Fruit fly (Drosophila melanogaster): ENCODE results near the gene CG8607.

Gene CG8607

dm6 chr3L:7334990-7335389 lies 15.1 kb downstream of the CG8607 start, which contains the start of the genes wrm1 and wrm2 (continued):
- peak; percentile 99 for TF ChIP-seq CG2116 (GFP tag; optimal IDR thresholded peaks at IDR 0.05)
- TF ChIP-seq CG15514 (GFP tag; optimal IDR thresholded peaks at IDR 0.05), result peak; percentile 38
- peak; percentile 57; the same call in 1 of the 3 replicates for TF ChIP-seq Doc3 (GFP tag; IDR thresholded peaks at IDR 0.05; ENCODE audit: partially characterized antibody)
- no peak for TF ChIP-seq exex (tag; optimal IDR thresholded peaks at IDR 0.05)
- TF ChIP-seq CG31388 (GFP tag; optimal IDR thresholded peaks at IDR 0.05), result no peak
- no peak for TF ChIP-seq Blimp-1 (GFP tag; optimal IDR thresholded peaks at IDR 0.05)
- peak; percentile 66 for TF ChIP-seq amos (GFP tag; IDR thresholded peaks at IDR 0.05; ENCODE audit: partially characterized antibody)
- TF ChIP-seq nom (GFP tag; optimal IDR thresholded peaks at IDR 0.05), result peak; percentile 28
- TF ChIP-seq twi (tag; optimal IDR thresholded peaks at IDR 0.05), result no peak
- no peak for TF ChIP-seq C15 (GFP tag; IDR thresholded peaks at IDR 0.05)
- TF ChIP-seq wdn (GFP tag; IDR thresholded peaks at IDR 0.05), result no peak
- TF ChIP-seq Hey (tag; optimal IDR thresholded peaks at IDR 0.05), result no peak
- no peak for TF ChIP-seq ro (GFP tag; IDR thresholded peaks at IDR 0.05)
- TF ChIP-seq CG31224 (GFP tag; IDR thresholded peaks at IDR 0.05), result no peak
- TF ChIP-seq CG34376 (GFP tag; optimal IDR thresholded peaks at IDR 0.05), result no peak
- peak; percentile 56 for TF ChIP-seq Ets97D (GFP tag; optimal IDR thresholded peaks at IDR 0.05)
- TF ChIP-seq trem (tag; optimal IDR thresholded peaks at IDR 0.05), result peak; percentile 55
- no peak for TF ChIP-seq NC2α (GFP tag; optimal IDR thresholded peaks at IDR 0.05)
- peak; percentile 76 for TF ChIP-seq CG13287 (GFP tag; IDR thresholded peaks at IDR 0.05; ENCODE audit: partially characterized antibody)

- no peak for TF ChIP-seq Ssrp (tag; optimal IDR thresholded peaks at IDR 0.05)
- TF ChIP-seq CG14965 (GFP tag; optimal IDR thresholded peaks at IDR 0.05; ENCODE audit: borderline replicate concordance), result no peak
- TF ChIP-seq ssp (GFP tag; IDR thresholded peaks at IDR 0.05), result no peak
- TF ChIP-seq CG12769 (tag; optimal IDR thresholded peaks at IDR 0.05), result no peak
- TF ChIP-seq run (tag; optimal IDR thresholded peaks at IDR 0.05), result no peak
- TF ChIP-seq CG12155 (GFP tag; optimal IDR thresholded peaks at IDR 0.05), result no peak
- TF ChIP-seq dpn (GFP tag; optimal IDR thresholded peaks at IDR 0.05), result no peak
- TF ChIP-seq NfI (GFP tag; optimal IDR thresholded peaks at IDR 0.05), result no peak
- peak; percentile 33 for TF ChIP-seq CG4617 (GFP tag; optimal IDR thresholded peaks at IDR 0.05; ENCODE audit: borderline replicate concordance)
- TF ChIP-seq CG13123 (GFP tag; optimal IDR thresholded peaks at IDR 0.05), result no peak
- peak; percentile 40; the same call in 1 of the 2 replicates for TF ChIP-seq CG9932 (GFP tag; IDR thresholded peaks at IDR 0.05)
- no peak for TF ChIP-seq CG17359 (tag; optimal IDR thresholded peaks at IDR 0.05)
- no peak for TF ChIP-seq CG17385 (GFP tag; optimal IDR thresholded peaks at IDR 0.05)
- TF ChIP-seq MBD-R2 (GFP tag; IDR thresholded peaks at IDR 0.05), result peak; percentile 63
- no peak for TF ChIP-seq pfk (GFP tag; optimal IDR thresholded peaks at IDR 0.05)
- no peak for TF ChIP-seq CG16813 (GFP tag; IDR thresholded peaks at IDR 0.05; ENCODE audit: partially characterized antibody)
- TF ChIP-seq croc (GFP tag; conservative IDR thresholded peaks at IDR 0.05), result no peak
- no peak for TF ChIP-seq maf-S (GFP tag; optimal IDR thresholded peaks at IDR 0.05)
- TF ChIP-seq Vsx1 (GFP tag; optimal IDR thresholded peaks at IDR 0.05), result no peak
- no peak for TF ChIP-seq CG3281 (GFP tag; optimal IDR thresholded peaks at IDR 0.05)
- no peak for TF ChIP-seq CG34422 (GFP tag; IDR thresholded peaks at IDR 0.05)
- TF ChIP-seq ro (GFP tag; IDR thresholded peaks at IDR 0.05), result no peak
- 0 out of 2 replicates have a peak, but pooled peaks have one; percentile 16 for TF ChIP-seq CG11247 (GFP tag; IDR thresholded peaks at IDR 0.05)
- TF ChIP-seq Lim3 (GFP tag; IDR thresholded peaks at IDR 0.05), result no peak
- TF ChIP-seq CG2120 (GFP tag; optimal IDR thresholded peaks at IDR 0.05), result peak; percentile 38
- TF ChIP-seq CG17802 (tag; optimal IDR thresholded peaks at IDR 0.05), result no peak
- TF ChIP-seq bcd (GFP tag; optimal IDR thresholded peaks at IDR 0.05), result no peak
- TF ChIP-seq trh (GFP tag; optimal IDR thresholded peaks at IDR 0.05), result no peak
- TF ChIP-seq odd (GFP tag; optimal IDR thresholded peaks at IDR 0.05), result no peak
- no peak for TF ChIP-seq zfh2 (GFP tag; optimal IDR thresholded peaks at IDR 0.05)
- TF ChIP-seq Xbp1 (GFP tag; optimal IDR thresholded peaks at IDR 0.05), result no peak
- TF ChIP-seq CG2202 (tag; optimal IDR thresholded peaks at IDR 0.05), result no peak
- peak; percentile 65 for TF ChIP-seq CG3995 (GFP tag; optimal IDR thresholded peaks at IDR 0.05)
Observed at dm6 chr3L:7338786-7339185, 18.9 kb downstream of the CG8607 start.
